Worm (Caenorhabditis elegans): ENCODE data around the gene ttr-31.

ce11 chrX:11031047-11031695 lies 22.3 kb upstream of the ttr-31 start:
- peak; percentile 78 for TF ChIP-seq lin-13 (GFP tag; optimal IDR thresholded peaks at IDR 0.05)
- TF ChIP-seq mdl-1 (tag; optimal IDR thresholded peaks at IDR 0.05): peak; percentile 86 to 92
- TF ChIP-seq lsy-2 (tag; optimal IDR thresholded peaks at IDR 0.05): peak; percentile 67 to 82
- TF ChIP-seq skn-1 (tag; optimal IDR thresholded peaks at IDR 0.05): no peak
